Worm (Caenorhabditis elegans): ENCODE data around the gene F23H11.7.
A peak's percentile ranks its signal among the peaks of the same experiment; 100 is the strongest.

F23H11.7 gene

DNA sequence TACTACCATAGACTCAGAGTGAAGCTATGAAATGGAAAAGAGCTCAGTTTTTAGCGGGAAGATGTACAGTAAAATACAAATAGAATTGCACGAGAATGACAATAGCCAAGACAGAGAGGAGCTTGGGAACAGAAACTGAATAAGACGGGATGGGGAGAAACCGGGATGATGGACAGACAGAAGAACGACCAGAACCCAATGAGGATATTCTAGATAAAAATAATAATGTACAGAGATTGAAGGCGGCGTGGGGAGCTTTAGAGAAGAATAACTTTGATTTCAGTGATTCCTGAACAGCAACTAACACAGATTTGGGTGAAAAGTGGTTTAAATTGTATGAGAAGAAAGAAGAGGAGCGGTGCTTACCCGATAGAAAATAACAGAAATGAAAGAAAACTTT lies 37.8 kb downstream of the F23H11.7 start (continued):
- TF ChIP-seq ztf-3 (GFP tag; optimal IDR thresholded peaks at IDR 0.05) (no peak), F33H1.4 (GFP tag; IDR thresholded peaks at IDR 0.05) (no peak), ceh-58 (GFP tag; IDR thresholded peaks at IDR 0.05) (0 out of 2 replicates have a peak, but pooled peaks have one; percentile 15), xnd-1 (tag; optimal IDR thresholded peaks at IDR 0.05) (no peak), T26A5.8 (tag; optimal IDR thresholded peaks at IDR 0.05) (no peak), lsy-27 (tag; optimal IDR thresholded peaks at IDR 0.05; ENCODE audit: borderline replicate concordance, insufficient read depth) (no peak), cebp-1 (GFP tag; IDR thresholded peaks at IDR 0.05) (no peak), cebp-1 (tag; optimal IDR thresholded peaks at IDR 0.05) (peak; percentile 19), somi-1 (GFP tag; optimal IDR thresholded peaks at IDR 0.05) (no peak), sptf-2 (GFP tag; optimal IDR thresholded peaks at IDR 0.05) (no peak), snpc-1.1 (tag; optimal IDR thresholded peaks at IDR 0.05; ENCODE audit: insufficient read depth) (peak; percentile 10), egl-18 (GFP tag; IDR thresholded peaks at IDR 0.05) (no peak), nfya-2 (GFP tag; IDR thresholded peaks at IDR 0.05) (no peak), lsl-1 (GFP tag; optimal IDR thresholded peaks at IDR 0.05) (peak; percentile 33), Y53F4B.3 (GFP tag; IDR thresholded peaks at IDR 0.05) (0 out of 2 replicates have a peak, but pooled peaks have one; percentile 14), Y95B8A.8 (GFP tag; IDR thresholded peaks at IDR 0.05) (peak; percentile 69; the same call in 1 of the 2 replicates), ceh-40 (GFP tag; IDR thresholded peaks at IDR 0.05) (no peak), F37B4.10 (GFP tag; IDR thresholded peaks at IDR 0.05) (no peak), snpc-1.3 (tag; optimal IDR thresholded peaks at IDR 0.05; ENCODE audit: insufficient read depth) (no peak), B0035.1 (tag; optimal IDR thresholded peaks at IDR 0.05) (no peak), snpc-3.4 (tag; optimal IDR thresholded peaks at IDR 0.05) (peak; percentile 39), rpc-1 (optimal IDR thresholded peaks at IDR 0.05) (no peak), rpc-1 (tag; optimal IDR thresholded peaks at IDR 0.05) (no peak), B0019.2 (GFP tag; conservative IDR thresholded peaks at IDR 0.05) (no peak), lin-54 (GFP tag; optimal IDR thresholded peaks at IDR 0.05) (peak; percentile 22), C17E4.6 (GFP tag; IDR thresholded peaks at IDR 0.05) (no peak), K12H6.12 (tag; optimal IDR thresholded peaks at IDR 0.05) (no peak), madf-3 (GFP tag; IDR thresholded peaks at IDR 0.05) (peak; percentile 76; the same call in 1 of the 2 replicates), hlh-12 (tag; optimal IDR thresholded peaks at IDR 0.05) (no peak), ceh-100 (GFP tag; IDR thresholded peaks at IDR 0.05) (no peak), aptf-2 (GFP tag; conservative IDR thresholded peaks at IDR 0.05) (no peak), tbx-9 (tag; optimal IDR thresholded peaks at IDR 0.05; ENCODE audit: borderline replicate concordance) (no peak), K11D2.4 (GFP tag; IDR thresholded peaks at IDR 0.05) (no peak), lin-26 (GFP tag; IDR thresholded peaks at IDR 0.05) (peak; percentile 54), unc-130 (GFP tag; optimal IDR thresholded peaks at IDR 0.05) (no peak), ets-4 (GFP tag; optimal IDR thresholded peaks at IDR 0.05) (no peak), mxl-1 (tag; optimal IDR thresholded peaks at IDR 0.05) (no peak), ekl-4 (GFP tag; IDR thresholded peaks at IDR 0.05) (peak; percentile 52), repo-1 (tag; optimal IDR thresholded peaks at IDR 0.05) (no peak), athp-1 (tag; optimal IDR thresholded peaks at IDR 0.05) (peak; percentile 78), F57C9.4 (tag; optimal IDR thresholded peaks at IDR 0.05) (no peak), egl-44 (GFP tag; IDR thresholded peaks at IDR 0.05) (no peak), mes-4 (tag; optimal IDR thresholded peaks at IDR 0.05) (no peak), ztf-6 (GFP tag; IDR thresholded peaks at IDR 0.05) (no peak)
